Worm (Caenorhabditis elegans): ENCODE measurements around the gene C55A6.4.
A peak's percentile ranks its signal among the peaks of the same experiment; 100 is the strongest.

The C55A6.4 gene

ce11 chrV:11472209-11472608, 45.5 kb downstream of the C55A6.4 start, which contains the start of the genes nas-20 and nas-21:
nas-20 (minus strand) TSS chrV:11472309.
nas-21 (plus strand) TSS chrV:11472564.
- no peak for TF ChIP-seq fkh-2 (tag; optimal IDR thresholded peaks at IDR 0.05)
- no peak for TF ChIP-seq jun-1 (tag; optimal IDR thresholded peaks at IDR 0.05)
- TF ChIP-seq pha-4 (tag; optimal IDR thresholded peaks at IDR 0.05): no peak

- TF ChIP-seq jun-1 (tag; optimal IDR thresholded peaks at IDR 0.05): peak; percentile 37
- no peak for TF ChIP-seq elt-1 (tag; optimal IDR thresholded peaks at IDR 0.05)
- no peak for TF ChIP-seq ZK546.5 (tag; optimal IDR thresholded peaks at IDR 0.05)
- peak; percentile 86 for TF ChIP-seq pqm-1 (tag; optimal IDR thresholded peaks at IDR 0.05)
- peak; percentile 97 for TF ChIP-seq elt-2 (tag; optimal IDR thresholded peaks at IDR 0.05)
These were observed 47.4 kb downstream of the C55A6.4 start, which contains the start of gene aat-6 for ce11 chrV:11470210-11470713. aat-6 (minus strand) TSS chrV:11470663.
